Worm (Caenorhabditis elegans): Measurements from ENCODE around the gene mboa-7.

mboa-7 gene

DNA sequence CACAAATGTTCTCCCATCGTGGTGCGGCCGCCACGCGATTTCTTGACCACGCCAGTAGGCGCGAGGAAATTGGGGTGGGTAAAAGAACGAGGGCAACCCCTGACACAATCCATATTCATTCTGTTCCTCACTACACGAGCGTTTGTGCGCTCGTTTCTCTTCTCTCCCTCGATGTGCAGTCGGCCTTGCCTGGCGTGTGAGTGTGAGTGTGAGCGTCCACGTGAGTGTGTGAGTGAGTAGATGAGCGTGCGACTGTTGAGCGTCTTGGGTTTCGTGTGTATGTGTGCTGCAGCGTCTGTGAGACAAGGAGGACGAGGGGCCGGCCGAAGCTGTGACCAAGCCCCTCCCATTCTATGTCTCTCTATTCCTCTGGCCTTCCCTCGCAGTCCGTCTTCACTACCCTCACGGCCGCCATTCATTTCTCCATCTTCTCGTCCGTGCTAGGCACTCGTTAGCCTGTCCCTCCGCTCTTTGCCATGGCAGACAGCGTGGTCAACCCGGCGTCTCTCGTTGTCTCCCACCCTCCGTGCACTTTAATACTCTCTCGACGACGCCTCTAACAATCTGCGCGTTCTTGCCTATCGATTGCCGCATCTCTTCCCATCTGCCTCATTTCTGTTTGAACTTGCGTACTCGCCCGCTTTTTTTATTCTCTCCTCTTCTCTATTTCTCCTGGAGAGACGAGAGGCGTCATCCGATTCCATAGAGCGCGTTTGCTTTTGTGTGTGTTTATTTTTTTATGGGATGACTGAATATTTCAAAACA, 44.2 kb upstream of the mboa-7 start (continued):
- peak; percentile 26 for TF ChIP-seq zip-2 (tag; optimal IDR thresholded peaks at IDR 0.05)
- TF ChIP-seq daf-16 (GFP tag; optimal IDR thresholded peaks at IDR 0.05), result peak; percentile 54
- TF ChIP-seq daf-16 (tag; optimal IDR thresholded peaks at IDR 0.05), result peak; percentile 86
- TF ChIP-seq dmd-9 (GFP tag; IDR thresholded peaks at IDR 0.05), result no peak
- TF ChIP-seq egl-27 (tag; optimal IDR thresholded peaks at IDR 0.05), result no peak
- peak; percentile 85 for TF ChIP-seq T26A8.4 (GFP tag; IDR thresholded peaks at IDR 0.05)
- TF ChIP-seq dmd-6 (GFP tag; IDR thresholded peaks at IDR 0.05), result peak; percentile 80
- TF ChIP-seq lim-7 (GFP tag; IDR thresholded peaks at IDR 0.05), result no peak
- TF ChIP-seq ZK337.2 (GFP tag; IDR thresholded peaks at IDR 0.05), result 0 out of 2 replicates have a peak, but pooled peaks have one; percentile 3
- TF ChIP-seq egl-43 (GFP tag; IDR thresholded peaks at IDR 0.05), result peak; percentile 92
- peak; percentile 68 for TF ChIP-seq nhr-11 (tag; optimal IDR thresholded peaks at IDR 0.05)
- no peak for TF ChIP-seq sdz-12 (GFP tag; optimal IDR thresholded peaks at IDR 0.05)
- peak; percentile 50 for TF ChIP-seq tra-1 (GFP tag; IDR thresholded peaks at IDR 0.05)
- peak; percentile 90 for TF ChIP-seq nhr-6 (tag; optimal IDR thresholded peaks at IDR 0.05)
- 0 out of 2 replicates have a peak, but pooled peaks have one; percentile 3 for TF ChIP-seq mxl-2 (GFP tag; conservative IDR thresholded peaks at IDR 0.05)

ce11 chrX:10566775-10567174, 42.4 kb upstream of the mboa-7 start:
- TF ChIP-seq tra-1 (GFP tag; IDR thresholded peaks at IDR 0.05) (no peak), duxl-1 (tag; optimal IDR thresholded peaks at IDR 0.05; ENCODE audit: poor library complexity) (no peak), lim-7 (GFP tag; IDR thresholded peaks at IDR 0.05) (no peak), lin-13 (GFP tag; optimal IDR thresholded peaks at IDR 0.05) (no peak), hmg-1.1 (GFP tag; IDR thresholded peaks at IDR 0.05) (peak; percentile 56), dpl-1 (GFP tag; optimal IDR thresholded peaks at IDR 0.05) (peak; percentile 66), hlh-30 (tag; optimal IDR thresholded peaks at IDR 0.05; ENCODE audit: insufficient read depth) (peak; percentile 5), aha-1 (tag) (peak; percentile 75), dve-1 (tag; optimal IDR thresholded peaks at IDR 0.05; ENCODE audit: insufficient read depth) (no peak), gei-8 (GFP tag; optimal IDR thresholded peaks at IDR 0.05) (no peak), unc-62 (GFP tag; optimal IDR thresholded peaks at IDR 0.05 in 1 of 2) (peak in 1 of 2 experiments; percentile 11), unc-62 (tag; optimal IDR thresholded peaks at IDR 0.05) (no peak), arid-1 (GFP tag; conservative IDR thresholded peaks at IDR 0.05) (no peak), madf-5 (GFP tag; IDR thresholded peaks at IDR 0.05) (no peak), fkh-10 (GFP tag; optimal IDR thresholded peaks at IDR 0.05) (no peak), ces-1 (GFP tag; optimal IDR thresholded peaks at IDR 0.05) (peak; percentile 17), nhr-111 (GFP tag; optimal IDR thresholded peaks at IDR 0.05) (no peak), madf-9 (GFP tag; conservative IDR thresholded peaks at IDR 0.05) (no peak), daf-16 (GFP tag; optimal IDR thresholded peaks at IDR 0.05) (no peak), daf-16 (tag; optimal IDR thresholded peaks at IDR 0.05) (peak; percentile 36), nhr-10 (tag; optimal IDR thresholded peaks at IDR 0.05) (no peak), F44E2.7 (GFP tag; IDR thresholded peaks at IDR 0.05) (no peak), mxl-2 (GFP tag; conservative IDR thresholded peaks at IDR 0.05) (no peak), ceh-82 (tag; optimal IDR thresholded peaks at IDR 0.05) (no peak), ceh-20 (GFP tag; IDR thresholded peaks at IDR 0.05) (no peak), nhr-6 (tag; optimal IDR thresholded peaks at IDR 0.05) (no peak), nhr-48 (tag; optimal IDR thresholded peaks at IDR 0.05) (no peak), dmd-8 (GFP tag; IDR thresholded peaks at IDR 0.05) (no peak), ama-1 (optimal IDR thresholded peaks at IDR 0.05) (no peak), mep-1 (tag; optimal IDR thresholded peaks at IDR 0.05) (peak; percentile 60), saeg-2 (GFP tag; IDR thresholded peaks at IDR 0.05) (no peak)

Measured in whole organism, L4 larva.